Worm (Caenorhabditis elegans) whole organism, young adult: Measurements from ENCODE around the gene M03C11.1.

Experiments
- F57C9.4 ChIP-seq: sonication (generic microtip); optimal IDR thresholded peaks from 2 replicates; lab custom pipeline; 2017; ENCODE audit warnings: mild to moderate bottlenecking, missing genetic modification characterization, missing compliant biosample characterization
- ama-1 ChIP-seq, 3 experiments: fragments of 150-350 bp in 1 of 3; sonication (generic microtip) in 2 of 3; optimal IDR thresholded peaks; 2 replicates each; lab custom pipeline; 2014 to 2018; ENCODE audit warnings: missing biosample characterization in 2 of 3, missing genetic modification characterization in 2 of 3, missing genetic modification reagents in 2 of 3
- attf-3 ChIP-seq: fragments of 200-800 bp; sonication (Bioruptor generic); conservative IDR thresholded peaks from 2 replicates; pipeline ENCODE4 v1.3.6; 2022; ENCODE audit warnings: missing genetic modification reagents, missing genetic modification characterization, missing compliant biosample characterization
- egl-18 ChIP-seq: fragments of 200-800 bp; sonication (Bioruptor generic); IDR thresholded peaks from 2 replicates; pipeline ENCODE4 v1.3.6; 2022; ENCODE audit warnings: missing genetic modification reagents, missing genetic modification characterization, missing compliant biosample characterization
- ets-4 ChIP-seq: fragments of 200-800 bp; sonication (Bioruptor generic); optimal IDR thresholded peaks from 2 replicates; lab custom pipeline; 2018; ENCODE audit warnings: mild to moderate bottlenecking, missing genetic modification characterization, missing compliant biosample characterization
- lin-40 ChIP-seq: sonication (generic microtip); optimal IDR thresholded peaks from 2 replicates; lab custom pipeline; 2016; ENCODE audit warnings: missing genetic modification characterization, mild to moderate bottlenecking, missing compliant biosample characterization, missing genotype, missing genetic modification reagents
- madf-8 ChIP-seq: fragments of 200-800 bp; sonication (Bioruptor generic); conservative IDR thresholded peaks from 2 replicates; pipeline ENCODE4 v1.3.6; 2022; ENCODE audit warnings: missing genetic modification reagents, missing genetic modification characterization, missing compliant biosample characterization
- pha-4 ChIP-seq: fragments of 150-350 bp; sonication (generic microtip); optimal IDR thresholded peaks from 2 replicates; lab custom pipeline; 2014; ENCODE audit warnings: missing biosample characterization, missing genetic modification reagents, missing genetic modification characterization
- snpc-4 ChIP-seq, 5 experiments: fragments of 150-350 bp in 1 of 5; sonication (generic microtip) in 4 of 5; optimal IDR thresholded peaks; 2 replicates each; lab custom pipeline; 2014 to 2018; ENCODE audit warnings: missing genetic modification characterization in 5 of 5, missing biosample characterization in 3 of 5, antibody characterized with exemption in 2 of 5, mild to moderate bottlenecking in 2 of 5, missing compliant biosample characterization in 2 of 5, missing genotype in 2 of 5, moderate library complexity in 2 of 5, missing genetic modification reagents in 1 of 5
- unc-62 ChIP-seq: fragments of 150-350 bp; optimal IDR thresholded peaks from 2 replicates; lab custom pipeline; 2014; ENCODE audit warnings: missing biosample characterization, missing genetic modification reagents, missing genetic modification characterization

DNA sequence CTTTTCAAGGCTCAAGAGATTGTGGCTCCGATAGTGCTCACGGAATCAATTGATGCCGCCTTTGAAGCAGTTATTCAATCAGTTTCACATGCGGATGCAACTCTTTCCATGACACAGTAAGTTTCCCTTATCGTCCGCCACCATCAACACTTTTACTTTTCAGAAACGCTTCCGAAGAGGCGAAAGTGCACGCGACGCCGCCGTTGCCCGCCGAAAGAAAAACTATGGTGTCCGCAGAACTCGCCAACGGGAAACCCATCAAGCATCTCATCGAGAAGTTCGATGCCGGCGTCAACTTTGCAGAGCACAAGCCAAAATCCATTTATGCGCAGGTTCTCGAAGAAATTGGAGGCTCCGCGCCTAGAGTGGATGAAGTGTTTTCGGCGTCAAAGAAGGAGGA lies 42.5 kb downstream of the M03C11.1 start:
- TF ChIP-seq unc-62 (GFP tag; lab: Kevin White, UChicago) (no peak), snpc-4 (GFP tag; optimal IDR thresholded peaks at IDR 0.05; lab: Kevin White, UChicago) (no peak), snpc-4 (tag; optimal IDR thresholded peaks at IDR 0.05; lab: Kevin White, UChicago) (no peak), attf-3 (no peak), ets-4 (GFP tag; lab: Kevin White, UChicago) (no peak), ama-1 (optimal IDR thresholded peaks at IDR 0.05; lab: Kevin White, UChicago) (no peak), ama-1 (GFP tag; optimal IDR thresholded peaks at IDR 0.05; lab: Kevin White, UChicago) (no peak), egl-18 (GFP tag; lab: Robert Waterston, UW) (no peak), madf-8 (GFP tag; lab: Robert Waterston, UW) (no peak), lin-40 (no peak), F57C9.4 (no peak), pha-4 (tag; lab: Kevin White, UChicago) (no peak)
